Worm (Caenorhabditis elegans) whole organism, L4/young adult: ENCODE results near the gene letm-1.

Experiments used
- W03F9.2 ChIP-seq: fragments of 150-350 bp; optimal IDR thresholded peaks from 2 replicates; lab custom pipeline; 2014; ENCODE audit warnings: missing biosample characterization, missing genetic modification characterization
- dao-5 ChIP-seq: sonication (generic microtip); optimal IDR thresholded peaks from 2 replicates; lab custom pipeline; 2016; ENCODE audit warnings: missing genotype, missing genetic modification characterization, moderate library complexity, missing compliant biosample characterization
- him-1 ChIP-seq: sonication (generic microtip); optimal IDR thresholded peaks from 2 replicates; lab custom pipeline; 2016; ENCODE audit warnings: missing genotype, missing genetic modification reagents, missing genetic modification characterization, missing compliant biosample characterization

The letm-1 gene

DNA sequence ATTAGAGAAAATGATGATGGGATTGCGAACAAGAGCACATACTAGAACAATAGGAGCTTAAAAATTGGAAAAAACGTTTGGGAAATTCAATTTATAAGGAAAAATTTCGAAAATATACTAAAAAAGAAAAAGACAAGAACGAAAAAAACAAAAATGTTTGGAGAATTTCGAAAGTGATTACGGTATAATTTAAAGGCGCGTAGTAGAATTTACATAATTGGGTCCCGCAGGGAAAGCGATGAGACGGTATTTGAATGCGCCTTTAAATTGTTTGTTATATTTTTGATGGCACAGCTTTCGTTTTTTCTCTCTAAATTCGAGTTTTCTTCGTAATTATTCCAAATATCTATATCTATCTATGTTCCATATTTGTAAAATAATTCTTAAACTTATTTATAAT is 942 bp upstream of the letm-1 start:
- TF ChIP-seq W03F9.2 (tag; lab: Kevin White, UChicago), result peak; percentile 68
- no peak for TF ChIP-seq dao-5
- no peak for TF ChIP-seq him-1 (tag; lab: Kevin White, UChicago)

DNA sequence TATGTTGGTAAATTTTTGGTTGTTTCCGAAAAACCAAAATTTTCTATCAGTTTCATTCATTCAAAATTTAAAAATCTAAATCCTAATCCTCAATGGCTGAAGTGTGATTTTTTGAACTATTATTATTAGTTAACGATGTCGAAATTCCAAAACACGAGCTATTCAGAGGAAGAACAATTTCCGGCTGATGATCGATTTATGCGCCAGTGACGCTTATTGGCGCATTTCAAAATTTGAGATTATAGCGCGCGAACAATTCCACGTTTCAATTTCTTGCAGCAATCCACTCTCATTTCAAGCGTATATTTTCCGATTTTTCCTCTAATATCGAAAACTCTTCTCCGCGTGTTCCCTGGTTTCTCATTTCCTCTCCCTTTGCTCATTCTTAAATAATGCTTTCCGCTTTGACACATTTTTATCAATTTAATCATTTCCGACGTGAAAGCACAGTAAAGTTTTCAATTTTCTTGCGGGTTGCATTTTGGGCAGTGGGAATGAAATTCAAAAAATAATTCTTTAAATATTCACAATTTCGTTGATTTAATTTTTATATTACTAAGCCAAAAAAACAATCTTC is 3.4 kb downstream of the letm-1 start:
- TF ChIP-seq him-1 (tag; lab: Kevin White, UChicago), result no peak

DNA sequence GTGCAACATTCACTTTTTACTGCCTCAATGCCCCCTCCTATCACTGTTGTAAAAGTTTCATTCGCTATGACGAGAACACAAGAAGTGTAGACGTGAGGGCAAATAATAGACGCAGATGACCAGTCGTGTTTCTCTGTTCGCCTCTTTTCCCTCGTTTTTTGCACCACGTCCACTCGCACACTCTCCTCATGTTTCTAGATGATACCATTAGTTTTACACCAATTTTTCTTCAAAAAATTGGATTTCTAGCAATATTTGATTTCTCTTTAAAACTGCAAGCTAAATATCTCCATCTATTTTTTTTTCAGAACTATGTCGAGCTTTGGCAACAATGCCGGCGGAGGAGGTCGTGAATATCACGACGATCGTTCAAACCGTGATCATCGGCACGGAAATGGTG is 4.0 kb downstream of the letm-1 start, which contains the start of gene rde-12:
rde-12 (plus strand) TSS at position 301 of the 400 bp plus-strand sequence.
- TF ChIP-seq him-1 (tag; lab: Kevin White, UChicago) (no peak), W03F9.2 (tag; lab: Kevin White, UChicago) (no peak), dao-5 (no peak)

DNA sequence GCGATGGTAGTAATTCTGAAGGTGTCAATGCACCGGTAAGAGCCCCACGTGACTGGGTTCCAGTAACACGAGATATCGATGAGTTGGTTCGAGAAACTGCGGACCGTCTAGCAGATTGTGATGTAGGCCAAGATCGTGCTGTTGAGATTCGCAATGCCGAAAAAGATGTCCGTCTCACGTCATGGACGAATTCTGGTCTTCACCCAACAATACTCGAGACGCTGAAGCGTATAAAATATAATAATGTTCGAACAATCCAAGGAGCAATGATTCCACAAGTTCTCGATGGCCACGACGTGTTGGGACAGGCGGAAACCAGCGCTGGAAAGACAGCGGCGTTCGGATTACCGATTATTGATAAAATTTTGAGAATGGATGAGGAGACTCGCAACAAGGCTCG is 5.4 kb downstream of the letm-1 start:
- no peak for TF ChIP-seq dao-5
- no peak for TF ChIP-seq him-1 (tag; lab: Kevin White, UChicago)
- TF ChIP-seq W03F9.2 (tag; lab: Kevin White, UChicago), result no peak

DNA sequence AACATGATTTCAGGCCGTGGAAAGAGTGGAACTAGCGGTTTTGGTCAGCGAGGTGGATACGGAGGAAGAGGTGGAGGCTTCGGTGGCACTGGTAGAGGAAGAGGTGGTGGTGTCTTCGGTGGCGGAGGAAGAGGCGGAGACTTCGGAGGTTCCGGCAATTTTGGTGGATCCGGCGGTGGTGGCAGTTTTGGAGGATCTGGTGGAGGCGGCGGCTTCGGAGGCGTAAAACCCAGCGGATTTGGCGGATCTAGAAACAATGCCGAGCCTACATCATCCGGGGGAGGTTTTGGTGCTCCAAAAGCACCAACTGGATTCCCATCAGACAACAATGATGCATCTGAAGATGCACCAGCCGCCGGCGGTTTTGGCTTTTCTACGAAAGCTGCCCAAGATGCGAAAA is 7.3 kb downstream of the letm-1 start:
- no peak for TF ChIP-seq dao-5
- TF ChIP-seq W03F9.2 (tag; lab: Kevin White, UChicago), result no peak
- TF ChIP-seq him-1 (tag; lab: Kevin White, UChicago), result no peak

DNA sequence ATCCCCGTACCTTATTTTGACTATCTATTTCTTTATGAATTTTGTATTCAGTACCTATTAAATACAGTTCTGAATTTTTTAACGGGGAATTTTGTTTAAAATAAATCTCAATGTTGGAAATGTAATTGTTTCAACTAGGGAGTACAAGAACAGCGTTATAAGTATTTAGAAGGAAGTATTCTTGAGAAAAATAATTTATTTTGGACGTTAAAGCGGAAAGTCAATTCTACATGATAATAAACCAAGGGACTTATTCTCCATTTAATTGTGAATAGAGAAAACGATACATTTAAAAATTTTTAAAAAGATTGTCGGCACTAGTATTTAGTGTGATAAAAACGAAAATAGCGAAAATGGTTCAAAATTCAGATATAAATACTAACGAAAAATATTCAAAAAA is 8.1 kb downstream of the letm-1 start:
- TF ChIP-seq dao-5 (no peak), him-1 (tag; lab: Kevin White, UChicago) (no peak), W03F9.2 (tag; lab: Kevin White, UChicago) (no peak)

DNA sequence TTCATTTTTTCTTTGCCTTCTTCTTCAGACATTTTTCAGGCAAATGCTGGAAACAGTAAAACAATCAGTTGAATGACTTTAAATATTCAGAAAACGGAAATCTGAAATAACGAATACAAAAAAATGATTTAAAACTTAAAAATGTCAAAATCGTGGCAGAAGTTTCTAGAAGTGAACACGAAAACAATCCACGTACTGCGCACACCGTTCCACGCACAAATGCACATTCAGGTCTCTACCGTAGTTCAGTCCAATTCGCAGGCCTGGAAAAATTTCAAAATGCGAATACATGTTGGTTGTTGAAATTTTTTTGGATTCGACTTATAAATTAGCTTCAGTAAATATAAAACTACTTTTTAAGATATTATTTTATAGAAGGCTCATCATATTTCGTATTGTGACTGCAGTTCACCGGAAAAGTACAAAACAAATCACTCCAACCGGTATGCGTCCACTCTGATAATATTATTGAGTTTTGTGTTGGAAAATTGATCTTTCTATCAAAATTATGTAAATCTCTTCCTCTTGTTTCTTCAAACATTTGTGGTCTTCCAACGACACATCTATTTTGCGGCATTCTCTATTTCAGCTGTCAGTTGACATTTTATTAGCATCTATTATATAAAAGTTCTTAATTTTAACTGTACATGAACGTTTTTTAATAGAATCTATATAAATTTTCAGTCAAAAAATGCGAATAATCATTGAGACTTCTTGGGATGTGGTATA is 11.0 kb downstream of the letm-1 start, which contains the start of the genes mip-2 and F58G11.4:
mip-2 (minus strand) TSS at position 48 of the 729 bp plus-strand sequence.
F58G11.4 (plus strand) TSS at position 679 of the 729 bp plus-strand sequence.
- TF ChIP-seq dao-5, result no peak
- TF ChIP-seq him-1 (tag; lab: Kevin White, UChicago), result no peak
- no peak for TF ChIP-seq W03F9.2 (tag; lab: Kevin White, UChicago)

DNA sequence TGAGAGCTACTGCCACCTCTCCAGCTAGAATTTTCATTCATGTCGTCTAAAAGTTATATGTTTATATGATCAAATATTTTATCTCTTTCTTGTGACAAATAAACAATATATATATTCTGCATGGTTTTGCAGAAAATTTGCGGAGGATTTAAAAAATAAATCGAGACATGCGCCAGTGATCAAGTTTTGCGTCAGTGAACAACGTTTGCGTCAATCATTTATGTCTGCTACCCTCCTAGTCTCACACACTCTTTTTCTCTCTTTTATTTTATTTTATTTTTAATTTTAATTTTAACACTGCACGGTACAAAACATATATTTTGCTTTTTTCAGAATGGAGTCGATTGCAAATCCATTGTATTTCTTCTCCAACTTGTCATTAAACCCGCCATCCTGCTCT is 17.5 kb downstream of the letm-1 start, which contains the start of the genes tag-65 and ccz-1:
tag-65 (minus strand) TSS at position 46 of the 400 bp plus-strand sequence.
ccz-1 (plus strand) TSS at position 334 of the 400 bp plus-strand sequence.
- no peak for TF ChIP-seq dao-5
- peak; percentile 54 for TF ChIP-seq him-1 (tag; lab: Kevin White, UChicago)
- peak; percentile 85 for TF ChIP-seq W03F9.2 (tag; lab: Kevin White, UChicago)

DNA sequence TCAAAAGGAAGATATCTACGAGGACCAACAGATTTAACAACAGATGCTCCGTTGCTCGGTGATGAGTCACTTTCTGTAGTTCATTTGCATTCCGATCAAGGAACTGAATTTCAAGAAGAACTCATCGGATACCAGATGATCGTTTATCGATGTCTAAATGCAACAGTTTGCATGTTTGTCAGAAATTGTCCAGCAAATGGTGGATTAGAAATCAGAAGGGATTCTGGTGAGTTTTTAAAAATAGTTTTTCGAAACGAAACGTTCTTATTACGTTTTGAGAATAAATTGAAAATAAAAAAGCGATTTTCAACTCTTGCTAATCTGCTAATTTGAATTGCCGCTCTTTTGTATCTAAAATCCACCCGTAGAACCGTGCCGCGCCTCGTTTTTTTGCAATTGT is 18.8 kb downstream of the letm-1 start:
- TF ChIP-seq dao-5 (no peak), him-1 (tag; lab: Kevin White, UChicago) (no peak), W03F9.2 (tag; lab: Kevin White, UChicago) (no peak)

DNA sequence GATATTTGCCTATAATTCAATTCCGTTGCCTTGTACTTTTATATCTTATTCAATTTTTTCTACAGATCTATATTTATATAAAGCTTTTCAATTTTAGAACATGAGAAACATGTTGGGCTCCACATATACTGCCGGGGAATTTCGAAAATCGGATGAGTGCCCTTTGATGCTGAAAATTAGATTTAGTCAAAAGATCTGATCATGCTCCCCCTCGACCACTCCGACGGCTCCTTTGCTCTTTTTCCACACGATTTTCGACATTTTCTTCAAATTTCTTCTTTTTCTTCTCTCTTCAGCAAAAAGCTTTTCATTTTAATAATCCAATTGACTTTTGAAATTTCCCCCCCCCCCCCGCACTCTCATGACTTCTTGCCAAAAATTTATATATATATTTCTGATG is 20.4 kb downstream of the letm-1 start:
- TF ChIP-seq dao-5 (no peak), him-1 (tag; lab: Kevin White, UChicago) (no peak), W03F9.2 (tag; lab: Kevin White, UChicago) (no peak)

DNA sequence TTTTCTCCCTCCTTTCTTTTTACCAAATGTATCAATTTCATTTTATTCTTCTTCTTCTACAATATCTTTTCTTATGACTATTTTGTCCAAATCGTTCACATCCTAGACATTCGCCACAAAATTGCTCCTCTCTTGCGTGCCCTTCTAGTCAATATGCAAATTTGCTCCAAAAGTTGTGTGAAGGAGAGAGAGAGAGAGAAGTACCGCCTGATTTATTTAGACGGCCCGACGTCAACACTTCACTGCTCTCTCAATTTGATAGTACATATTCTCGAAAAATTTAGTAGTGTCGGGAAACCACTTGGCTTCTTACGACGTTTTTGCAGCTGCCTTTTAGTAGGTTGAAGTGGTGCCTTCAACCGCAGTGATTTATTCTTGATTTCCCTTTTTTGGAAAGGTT is 25.5 kb downstream of the letm-1 start:
- TF ChIP-seq him-1 (tag; lab: Kevin White, UChicago), result no peak
- no peak for TF ChIP-seq W03F9.2 (tag; lab: Kevin White, UChicago)
- no peak for TF ChIP-seq dao-5

DNA sequence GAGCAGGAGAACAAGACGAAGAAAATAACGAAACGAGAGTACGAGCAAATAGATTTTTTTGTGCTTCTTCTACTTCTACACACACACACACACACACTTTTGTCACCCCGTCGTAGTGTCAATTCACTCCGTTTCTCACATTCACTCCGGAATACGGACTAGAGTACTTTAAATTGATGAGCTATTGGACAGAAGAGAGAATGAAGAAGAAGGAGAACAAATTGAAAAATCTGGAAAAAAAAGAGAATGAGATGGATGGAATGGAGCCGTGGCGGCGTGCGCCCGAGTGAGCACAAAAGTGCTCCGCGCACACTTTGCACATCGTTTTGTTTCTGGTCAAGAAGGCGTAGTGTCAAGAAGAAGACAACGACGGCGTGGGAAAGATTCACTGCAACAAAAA is 26.4 kb downstream of the letm-1 start:
- TF ChIP-seq W03F9.2 (tag; lab: Kevin White, UChicago), result no peak
- no peak for TF ChIP-seq dao-5
- TF ChIP-seq him-1 (tag; lab: Kevin White, UChicago), result no peak

DNA sequence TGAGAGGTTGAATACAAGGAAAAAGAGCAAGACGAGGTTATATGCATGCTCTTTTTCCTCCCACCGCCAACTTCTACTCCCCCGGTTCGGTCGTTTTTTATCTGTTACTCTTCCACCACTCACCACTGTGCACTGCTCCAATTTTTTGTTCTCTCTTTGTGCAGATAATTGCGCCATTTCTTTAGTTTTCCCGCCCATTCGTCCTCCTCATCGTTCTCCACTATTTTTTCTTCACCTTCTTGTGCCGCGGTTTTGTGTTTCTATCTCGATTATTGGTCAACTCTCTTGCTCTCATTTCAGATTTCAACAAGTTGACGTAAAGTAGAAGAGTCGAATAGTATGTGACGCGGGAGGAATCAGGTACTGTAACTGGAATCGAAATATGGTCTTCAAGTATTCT is 28.5 kb downstream of the letm-1 start, which contains the start of gene T01D3.1:
T01D3.1 (plus strand) TSS at position 301 of the 400 bp plus-strand sequence.
- TF ChIP-seq him-1 (tag; lab: Kevin White, UChicago) (no peak), dao-5 (no peak), W03F9.2 (tag; lab: Kevin White, UChicago) (no peak)

DNA sequence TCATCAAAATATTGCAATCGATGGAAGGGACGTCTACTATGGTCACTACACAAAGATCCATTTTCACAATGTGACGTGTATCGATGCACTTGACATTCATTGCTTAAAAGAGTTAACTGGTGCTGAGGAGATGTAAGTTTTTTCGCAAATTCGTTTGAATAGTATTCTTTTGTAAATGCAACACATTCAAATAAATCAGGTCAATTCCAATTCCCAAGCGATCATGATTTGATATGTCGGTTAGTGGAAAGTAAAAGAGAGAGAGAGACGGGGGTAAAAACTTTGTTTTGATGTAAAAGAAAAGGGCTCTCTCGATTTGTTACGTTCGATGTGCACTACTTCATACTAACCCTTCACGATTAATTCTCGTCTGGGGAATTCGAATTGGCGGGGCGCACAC is 29.2 kb downstream of the letm-1 start:
- TF ChIP-seq him-1 (tag; lab: Kevin White, UChicago), result no peak
- no peak for TF ChIP-seq dao-5
- no peak for TF ChIP-seq W03F9.2 (tag; lab: Kevin White, UChicago)
